Worm (Caenorhabditis elegans) whole organism, L2 larva: Measurements from ENCODE around the gene C47D2.1.

Experiments used
- C34F6.9 ChIP-seq: fragments of 150-350 bp; optimal IDR thresholded peaks from 2 replicates; lab custom pipeline; 2014; ENCODE audit warnings: missing biosample characterization, missing genetic modification characterization
- F13H6.1 ChIP-seq: sonication (generic microtip); optimal IDR thresholded peaks from 2 replicates; lab custom pipeline; 2016; ENCODE audit warnings: missing genetic modification characterization, missing compliant biosample characterization
- R02D3.7 ChIP-seq: fragments of 150-350 bp; optimal IDR thresholded peaks from 2 replicates; lab custom pipeline; 2014; ENCODE audit warnings: missing biosample characterization, missing genetic modification characterization
- Y55F3AM.14 ChIP-seq: fragments of 200-800 bp; sonication (Bioruptor generic); optimal IDR thresholded peaks from 2 replicates; lab custom pipeline; 2018; ENCODE audit warnings: mild to moderate bottlenecking, missing genetic modification characterization, missing compliant biosample characterization
- ZK546.5 ChIP-seq: sonication (generic microtip); optimal IDR thresholded peaks from 2 replicates; lab custom pipeline; 2017; ENCODE audit warnings: missing biosample characterization, missing genetic modification characterization
- alr-1 ChIP-seq: fragments of 150-350 bp; optimal IDR thresholded peaks from 2 replicates; lab custom pipeline; 2014; ENCODE audit warnings: missing biosample characterization, missing genetic modification characterization
- ama-1 ChIP-seq: fragments of 150-350 bp; optimal IDR thresholded peaks from 2 replicates; lab custom pipeline; 2018; ENCODE audit warnings: inconsistent platforms
- blmp-1 ChIP-seq: sonication (generic microtip); optimal IDR thresholded peaks from 2 replicates; lab custom pipeline; 2017; ENCODE audit warnings: missing genetic modification characterization, mild to moderate bottlenecking, missing compliant biosample characterization, antibody characterized with exemption, moderate library complexity; ENCODE audit not compliant: insufficient read depth
- ceh-16 ChIP-seq: fragments of 150-350 bp; optimal IDR thresholded peaks from 2 replicates; lab custom pipeline; 2014; ENCODE audit warnings: missing biosample characterization, missing genetic modification characterization
- ceh-82 ChIP-seq: fragments of 150-350 bp; optimal IDR thresholded peaks from 2 replicates; lab custom pipeline; 2014; ENCODE audit warnings: missing biosample characterization, missing genetic modification characterization
- crh-2 ChIP-seq: sonication (generic microtip); optimal IDR thresholded peaks from 2 replicates; lab custom pipeline; 2017; ENCODE audit warnings: missing biosample characterization, missing genetic modification characterization
- dmd-4 ChIP-seq: sonication (generic microtip); optimal IDR thresholded peaks from 2 replicates; lab custom pipeline; 2017; ENCODE audit warnings: missing biosample characterization, missing genetic modification characterization
- egl-27 ChIP-seq: sonication (generic microtip); optimal IDR thresholded peaks from 3 replicates; lab custom pipeline; 2017; ENCODE audit warnings: missing biosample characterization, missing genetic modification reagents, missing genetic modification characterization
- fos-1 ChIP-seq: fragments of 150-350 bp; optimal IDR thresholded peaks from 2 replicates; lab custom pipeline; 2014; ENCODE audit warnings: missing biosample characterization, missing genetic modification characterization
- gmeb-1 ChIP-seq: fragments of 150-350 bp; optimal IDR thresholded peaks from 2 replicates; lab custom pipeline; 2014; ENCODE audit warnings: missing biosample characterization, missing genetic modification characterization
- lin-11 ChIP-seq: fragments of 150-350 bp; sonication (generic microtip); optimal IDR thresholded peaks from 2 replicates; lab custom pipeline; 2014; ENCODE audit warnings: missing biosample characterization, missing genetic modification characterization, inconsistent platforms, mixed read lengths
- lsy-2 ChIP-seq, 2 experiments: fragments of 150-350 bp in 1 of 2; sonication (generic microtip) in 1 of 2; optimal IDR thresholded peaks; 2 replicates each; lab custom pipeline; 2014 to 2017; ENCODE audit warnings: missing biosample characterization in 2 of 2, missing genetic modification characterization in 2 of 2
- mab-5 ChIP-seq: fragments of 150-350 bp; optimal IDR thresholded peaks from 2 replicates; lab custom pipeline; 2014; ENCODE audit warnings: missing biosample characterization, missing genetic modification characterization
- mbf-1 ChIP-seq: sonication (generic microtip); optimal IDR thresholded peaks from 2 replicates; lab custom pipeline; 2017; ENCODE audit warnings: missing biosample characterization, missing genetic modification characterization
- mdl-1 ChIP-seq, 2 experiments: fragments of 150-350 bp in 1 of 2; sonication (generic microtip) in 1 of 2; optimal IDR thresholded peaks; 2 replicates each; lab custom pipeline; 2017; ENCODE audit warnings: missing biosample characterization in 2 of 2, missing genetic modification characterization in 2 of 2
- nhr-11 ChIP-seq: fragments of 150-350 bp; optimal IDR thresholded peaks from 2 replicates; lab custom pipeline; 2014; ENCODE audit warnings: missing biosample characterization, missing genetic modification characterization
- nhr-129 ChIP-seq: fragments of 150-350 bp; optimal IDR thresholded peaks from 2 replicates; lab custom pipeline; 2014; ENCODE audit warnings: missing biosample characterization, missing genetic modification characterization
- nhr-21 ChIP-seq: fragments of 150-350 bp; optimal IDR thresholded peaks from 2 replicates; lab custom pipeline; 2014; ENCODE audit warnings: missing biosample characterization, missing genetic modification characterization
- nhr-25 ChIP-seq: fragments of 150-350 bp; sonication (generic microtip); optimal IDR thresholded peaks from 3 replicates; lab custom pipeline; 2014; ENCODE audit warnings: missing biosample characterization, missing genetic modification characterization
- nhr-77 ChIP-seq: fragments of 150-350 bp; optimal IDR thresholded peaks from 2 replicates; lab custom pipeline; 2014; ENCODE audit warnings: missing biosample characterization, missing genetic modification characterization
- sma-3 ChIP-seq: sonication (generic microtip); optimal IDR thresholded peaks from 2 replicates; lab custom pipeline; 2016; ENCODE audit warnings: missing genetic modification reagents, missing genetic modification characterization, missing compliant biosample characterization
- sma-9 ChIP-seq, 2 experiments: fragments of 150-350 bp in 1 of 2; sonication (generic microtip) in 1 of 2; optimal IDR thresholded peaks; 2 replicates each; lab custom pipeline; 2014 to 2016; ENCODE audit warnings: missing genetic modification characterization in 2 of 2, mild to moderate bottlenecking in 1 of 2, missing biosample characterization in 1 of 2, missing compliant biosample characterization in 1 of 2, missing genetic modification reagents in 1 of 2, moderate library complexity in 1 of 2
- unc-39 ChIP-seq: fragments of 150-350 bp; optimal IDR thresholded peaks from 2 replicates; lab custom pipeline; 2014; ENCODE audit warnings: missing biosample characterization, missing genetic modification characterization
- unc-55 ChIP-seq: fragments of 150-350 bp; sonication (generic microtip); optimal IDR thresholded peaks from 3 replicates; lab custom pipeline; 2014; ENCODE audit warnings: missing biosample characterization, missing genetic modification reagents, missing genetic modification characterization
- zag-1 ChIP-seq: fragments of 150-350 bp; optimal IDR thresholded peaks from 2 replicates; lab custom pipeline; 2014; ENCODE audit warnings: missing biosample characterization, missing genetic modification characterization
- ztf-1 ChIP-seq: fragments of 200-800 bp; sonication (Bioruptor generic); conservative IDR thresholded peaks from 2 replicates; pipeline ENCODE4 v1.3.6; 2022; ENCODE audit warnings: missing genetic modification characterization, missing compliant biosample characterization
- ztf-11 ChIP-seq: sonication (generic microtip); optimal IDR thresholded peaks from 2 replicates; lab custom pipeline; 2017; ENCODE audit warnings: missing biosample characterization, missing genetic modification characterization
- ztf-4 ChIP-seq: fragments of 150-350 bp; optimal IDR thresholded peaks from 2 replicates; lab custom pipeline; 2014; ENCODE audit warnings: missing biosample characterization, missing genetic modification characterization

C47D2.1 gene

ce11 chrX:8205919-8206318, 8.9 kb upstream of the C47D2.1 start (continued):
- TF ChIP-seq blmp-1 (tag; lab: Kevin White, UChicago) (no peak), mdl-1 (tag; optimal IDR thresholded peaks at IDR 0.05; lab: Kevin White, UChicago) (peak in 1 of 2 experiments; percentile 58), R02D3.7 (no peak), lin-11 (tag; lab: Kevin White, UChicago) (peak; percentile 3)
- TF ChIP-seq, all 48 proteins: peak for 11

- no peak for TF ChIP-seq nhr-21 (tag; lab: Kevin White, UChicago)
- no peak for TF ChIP-seq ceh-16 (tag; lab: Kevin White, UChicago)
- no peak for TF ChIP-seq nhr-77 (tag; lab: Kevin White, UChicago)
- TF ChIP-seq alr-1 (tag; lab: Kevin White, UChicago), result no peak
- no peak for TF ChIP-seq unc-39
- TF ChIP-seq mbf-1, result no peak
- peak; percentile 4 for TF ChIP-seq nhr-129
- peak in 1 of 2 experiments; percentile 14 for TF ChIP-seq lsy-2 (tag; optimal IDR thresholded peaks at IDR 0.05; lab: Kevin White, UChicago)
- TF ChIP-seq mdl-1 (tag; optimal IDR thresholded peaks at IDR 0.05; lab: Kevin White, UChicago), result no peak
- peak; percentile 66 for TF ChIP-seq sma-9 (GFP tag; optimal IDR thresholded peaks at IDR 0.05; lab: Kevin White, UChicago)
- TF ChIP-seq sma-9 (tag; optimal IDR thresholded peaks at IDR 0.05; lab: Kevin White, UChicago), result no peak
- TF ChIP-seq lin-11 (tag; lab: Kevin White, UChicago), result no peak
- TF ChIP-seq sma-3 (GFP tag; lab: Kevin White, UChicago), result peak; percentile 44
- no peak for TF ChIP-seq ZK546.5 (tag; lab: Kevin White, UChicago)
- no peak for TF ChIP-seq C34F6.9 (tag; lab: Kevin White, UChicago)
- TF ChIP-seq blmp-1 (tag; lab: Kevin White, UChicago), result peak; percentile 2
- no peak for TF ChIP-seq ztf-4
- TF ChIP-seq gmeb-1 (tag; lab: Kevin White, UChicago), result peak; percentile 43
- no peak for TF ChIP-seq R02D3.7
- no peak for TF ChIP-seq egl-27 (tag; lab: Kevin White, UChicago)
- no peak for TF ChIP-seq nhr-11 (tag; lab: Kevin White, UChicago)
- TF ChIP-seq ama-1 (lab: Kevin White, UChicago), result peak; percentile 19
- TF ChIP-seq Y55F3AM.14, result no peak
- TF ChIP-seq fos-1 (tag; lab: Kevin White, UChicago), result peak; percentile 60
- no peak for TF ChIP-seq nhr-25 (tag; lab: Kevin White, UChicago)
- peak; percentile 43 for TF ChIP-seq F13H6.1
- no peak for TF ChIP-seq mab-5 (tag; lab: Kevin White, UChicago)
- TF ChIP-seq ztf-1 (GFP tag; lab: Robert Waterston, UW), result no peak
- peak; percentile 79 for TF ChIP-seq crh-2 (tag; lab: Kevin White, UChicago)
- TF ChIP-seq ztf-11 (tag; lab: Kevin White, UChicago), result no peak
- TF ChIP-seq, all 48 proteins: peak for 10
Measured at ce11 chrX:8210999-8211398, 3.9 kb upstream of the C47D2.1 start, which contains the start of gene cdd-1. Gene cdd-1, minus strand, starts transcription at chrX:8211149.

- TF ChIP-seq dmd-4 (tag; lab: Kevin White, UChicago), result no peak
- TF ChIP-seq lin-11 (tag; lab: Kevin White, UChicago), result no peak
- no peak for TF ChIP-seq alr-1 (tag; lab: Kevin White, UChicago)
- no peak for TF ChIP-seq crh-2 (tag; lab: Kevin White, UChicago)
- TF ChIP-seq F13H6.1, result no peak
Measured at ce11 chrX:8216957-8217356, 2.1 kb downstream of the C47D2.1 start.

- TF ChIP-seq mbf-1, result no peak
- no peak for TF ChIP-seq unc-55 (GFP tag; lab: Kevin White, UChicago)
- TF ChIP-seq gmeb-1 (tag; lab: Kevin White, UChicago), result no peak
Measured at ce11 chrX:8218653-8219052, 3.8 kb downstream of the C47D2.1 start, which contains the start of gene K02A6.4. Gene K02A6.4, minus strand, starts transcription at chrX:8218753.

ce11 chrX:8219428-8219827, 4.6 kb downstream of the C47D2.1 start, which contains the start of gene K02A6.1:
Gene K02A6.1, plus strand, starts transcription at chrX:8219728.
- TF ChIP-seq nhr-11 (tag; lab: Kevin White, UChicago) (no peak), ceh-16 (tag; lab: Kevin White, UChicago) (no peak)

ce11 chrX:8224916-8225315, 10.1 kb downstream of the C47D2.1 start, which contains the start of gene K02A6.2:
Gene K02A6.2, minus strand, starts transcription at chrX:8225016.
- TF ChIP-seq ceh-82, result no peak
- no peak for TF ChIP-seq zag-1 (tag; lab: Kevin White, UChicago)
- no peak for TF ChIP-seq crh-2 (tag; lab: Kevin White, UChicago)
- TF ChIP-seq, all 48 proteins: peak for 0
